Worm (Caenorhabditis elegans) whole organism, L4/young adult: Measurements from ENCODE around the gene ras-2.

Experiments
- W03F9.2 ChIP-seq: fragments of 150-350 bp; optimal IDR thresholded peaks from 2 replicates; lab custom pipeline; 2014; ENCODE audit warnings: missing biosample characterization, missing genetic modification characterization
- dao-5 ChIP-seq: sonication (generic microtip); optimal IDR thresholded peaks from 2 replicates; lab custom pipeline; 2016; ENCODE audit warnings: missing genotype, missing genetic modification characterization, moderate library complexity, missing compliant biosample characterization
- him-1 ChIP-seq: sonication (generic microtip); optimal IDR thresholded peaks from 2 replicates; lab custom pipeline; 2016; ENCODE audit warnings: missing genotype, missing genetic modification reagents, missing genetic modification characterization, missing compliant biosample characterization

DNA sequence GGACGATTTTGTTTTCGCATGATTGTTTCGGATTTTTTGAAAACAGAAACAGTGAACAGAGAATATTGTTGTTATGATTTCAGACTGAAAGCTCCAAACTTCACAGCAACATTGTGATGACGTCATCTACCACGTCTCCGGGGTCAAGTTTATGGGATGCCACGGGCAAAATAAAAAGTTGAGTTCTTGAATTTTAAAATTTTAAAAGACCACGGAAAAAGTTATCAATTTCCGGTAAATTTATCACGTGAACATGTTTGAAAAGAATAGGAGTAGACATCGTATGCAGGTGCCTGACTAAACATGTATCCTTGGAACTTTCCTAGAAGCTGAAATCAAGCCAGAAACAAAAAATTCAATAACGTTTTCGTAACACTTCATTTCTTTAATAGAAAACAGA, 23.6 kb upstream of the ras-2 start, which contains the start of gene B0393.4:
- TF ChIP-seq W03F9.2 (tag; lab: Kevin White, UChicago), result no peak
- no peak for TF ChIP-seq dao-5 (tag; lab: Kevin White, UChicago)
- TF ChIP-seq him-1 (tag; lab: Kevin White, UChicago), result no peak
